Worm (Caenorhabditis elegans) whole organism, early embryonic: Measurements from ENCODE around the gene F38B6.8.

Experiments used
- B0310.2 ChIP-seq: sonication (generic microtip); optimal IDR thresholded peaks from 2 replicates; lab custom pipeline; 2016; ENCODE audit warnings: mild to moderate bottlenecking, missing genetic modification characterization, missing compliant biosample characterization
- ama-1 ChIP-seq: fragments of 150-350 bp; optimal IDR thresholded peaks from 2 replicates; lab custom pipeline; 2014
- pes-1 ChIP-seq: fragments of 200-800 bp; sonication (Bioruptor generic); IDR thresholded peaks from 2 replicates; pipeline ENCODE4 v1.3.6; 2022; ENCODE audit warnings: missing genetic modification reagents, missing genetic modification characterization, missing compliant biosample characterization

- TF ChIP-seq ama-1 (lab: Kevin White, UChicago) (no peak), B0310.2 (tag; lab: Kevin White, UChicago) (no peak), pes-1 (GFP tag; lab: Robert Waterston, UW) (no peak)
These were observed 13.2 kb downstream of the F38B6.8 start for ce11 chrX:6669366-6669765.
